Fruit fly (Drosophila melanogaster) whole organism, embryonic: Measurements from ENCODE around the gene CG13117.
A peak's percentile ranks its signal among the peaks of the same experiment; 100 is the strongest.

Experiments
- BEAF-32 ChIP-seq: fragments of 200-800 bp; sonication (Bioruptor generic); optimal IDR thresholded peaks from 3 replicates; lab custom pipeline; 2017; ENCODE audit warnings: missing biosample characterization, missing genetic modification characterization, mild to moderate bottlenecking, moderate library complexity, missing genetic modification reagents
- Bteb2 ChIP-seq: fragments of 200-800 bp; sonication (Bioruptor generic); optimal IDR thresholded peaks from 2 replicates; lab custom pipeline; 2016; ENCODE audit warnings: missing biosample characterization, missing genetic modification characterization
- C15 ChIP-seq: fragments of 200-800 bp; sonication (Bioruptor generic); IDR thresholded peaks from 3 replicates; pipeline ENCODE4 v1.3.6; 2022; ENCODE audit warnings: missing biosample characterization, missing genetic modification characterization
- CG10543 ChIP-seq: fragments of 200-800 bp; sonication (Bioruptor generic); optimal IDR thresholded peaks from 3 replicates; lab custom pipeline; 2017; ENCODE audit warnings: missing biosample characterization, mild to moderate bottlenecking, missing genetic modification characterization, moderate library complexity
- CG10565 ChIP-seq: fragments of 200-800 bp; sonication (Bioruptor generic); optimal IDR thresholded peaks from 3 replicates; lab custom pipeline; 2016; ENCODE audit warnings: missing biosample characterization, mild to moderate bottlenecking, missing genetic modification characterization
- CG10654 ChIP-seq: fragments of 200-800 bp; sonication (Bioruptor generic); optimal IDR thresholded peaks from 2 replicates; lab custom pipeline; 2016; ENCODE audit warnings: missing biosample characterization, missing genetic modification characterization
- CG11695 ChIP-seq: fragments of 200-800 bp; sonication (Bioruptor generic); IDR thresholded peaks from 3 replicates; pipeline ENCODE4 v1.3.6; 2022; ENCODE audit warnings: missing biosample characterization, missing genetic modification characterization
- CG12071 ChIP-seq: fragments of 200-800 bp; sonication (Bioruptor generic); optimal IDR thresholded peaks from 3 replicates; lab custom pipeline; 2018; ENCODE audit warnings: missing biosample characterization, mild to moderate bottlenecking, missing genetic modification characterization
- CG12155 ChIP-seq: fragments of 200-800 bp; sonication (Bioruptor generic); optimal IDR thresholded peaks from 3 replicates; lab custom pipeline; 2016; ENCODE audit warnings: missing biosample characterization, missing genetic modification characterization
- CG12659 ChIP-seq: fragments of 200-800 bp; sonication (Bioruptor generic); optimal IDR thresholded peaks from 3 replicates; lab custom pipeline; 2017; ENCODE audit warnings: mild to moderate bottlenecking, missing biosample characterization, missing genetic modification reagents, missing genetic modification characterization
- CG13123 ChIP-seq: fragments of 200-800 bp; sonication (Bioruptor generic); optimal IDR thresholded peaks from 2 replicates; lab custom pipeline; 2016; ENCODE audit warnings: missing biosample characterization, missing genetic modification characterization
- CG13287 ChIP-seq: fragments of 200-800 bp; sonication (Bioruptor generic); IDR thresholded peaks from 2 replicates; pipeline ENCODE4 v1.3.6; 2022; ENCODE audit warnings: missing biosample characterization, missing genetic modification characterization; ENCODE audit not compliant: partially characterized antibody
- CG13296 ChIP-seq: fragments of 200-800 bp; sonication (Bioruptor generic); optimal IDR thresholded peaks from 3 replicates; lab custom pipeline; 2018; ENCODE audit warnings: missing biosample characterization, mild to moderate bottlenecking, missing genetic modification characterization
- CG14667 ChIP-seq: fragments of 200-800 bp; sonication (Bioruptor generic); IDR thresholded peaks from 2 replicates; pipeline ENCODE4 v1.3.6; 2022; ENCODE audit warnings: missing biosample characterization, missing genetic modification characterization
- CG17385 ChIP-seq: fragments of 200-800 bp; sonication (Bioruptor generic); optimal IDR thresholded peaks from 3 replicates; lab custom pipeline; 2018; ENCODE audit warnings: missing biosample characterization, mild to moderate bottlenecking, missing genetic modification characterization
- CG17802 ChIP-seq: fragments of 200-800 bp; sonication (Bioruptor generic); optimal IDR thresholded peaks from 2 replicates; lab custom pipeline; 2018; ENCODE audit warnings: missing biosample characterization, mild to moderate bottlenecking, missing genetic modification characterization, moderate library complexity
- CG18764 ChIP-seq: fragments of 200-800 bp; sonication (Bioruptor generic); optimal IDR thresholded peaks from 3 replicates; lab custom pipeline; 2016; ENCODE audit warnings: missing biosample characterization, missing genetic modification characterization
- CG2120 ChIP-seq: fragments of 200-800 bp; sonication (Bioruptor generic); optimal IDR thresholded peaks from 3 replicates; lab custom pipeline; 2016; ENCODE audit warnings: missing biosample characterization, missing genetic modification characterization
- CG32772 ChIP-seq: fragments of 200-800 bp; sonication (Bioruptor generic); IDR thresholded peaks from 2 replicates; pipeline ENCODE4 v1.3.6; 2022; ENCODE audit warnings: missing biosample characterization, missing genetic modification characterization
- CG3847 ChIP-seq: fragments of 200-800 bp; sonication (Bioruptor generic); IDR thresholded peaks from 2 replicates; pipeline ENCODE4 v1.3.6; 2022; ENCODE audit warnings: missing biosample characterization, missing genetic modification characterization
- CG6854 ChIP-seq: fragments of 200-800 bp; sonication (Bioruptor generic); optimal IDR thresholded peaks from 3 replicates; lab custom pipeline; 2017; ENCODE audit warnings: missing biosample characterization, mild to moderate bottlenecking, missing genetic modification characterization
- CG9876 ChIP-seq: fragments of 200-800 bp; sonication (Bioruptor generic); optimal IDR thresholded peaks from 2 replicates; lab custom pipeline; 2016; ENCODE audit warnings: missing biosample characterization, missing genetic modification characterization
- Deaf1 ChIP-seq: fragments of 200-800 bp; optimal IDR thresholded peaks from 3 replicates; lab custom pipeline; 2019; ENCODE audit warnings: missing biosample characterization, mild to moderate bottlenecking, missing genetic modification characterization, moderate library complexity
- Ets65A ChIP-seq: fragments of 200-800 bp; sonication (Bioruptor generic); peaks from one replicate; lab custom pipeline; 2016; ENCODE audit warnings: missing biosample characterization, missing genetic modification characterization
- Fer3 ChIP-seq: fragments of 200-800 bp; sonication (Bioruptor generic); optimal IDR thresholded peaks from 2 replicates; lab custom pipeline; 2018; ENCODE audit warnings: missing biosample characterization, mild to moderate bottlenecking, missing genetic modification characterization, moderate library complexity
- Gug ChIP-seq: fragments of 200-800 bp; sonication (Bioruptor generic); IDR thresholded peaks from 4 replicates; pipeline ENCODE4 v1.3.6; 2022; ENCODE audit warnings: missing biosample characterization, missing genetic modification characterization
- Jarid2 ChIP-seq: fragments of 200-800 bp; sonication (Bioruptor generic); optimal IDR thresholded peaks from 3 replicates; lab custom pipeline; 2017; ENCODE audit warnings: mild to moderate bottlenecking, missing biosample characterization, missing genetic modification reagents, missing genetic modification characterization
- Lpt ChIP-seq: fragments of >200 bp; optimal IDR thresholded peaks from 2 replicates; lab custom pipeline; 2018; ENCODE audit warnings: missing biosample characterization, missing genetic modification characterization
- MESR4 ChIP-seq: fragments of 200-800 bp; sonication (Bioruptor generic); optimal IDR thresholded peaks from 2 replicates; lab custom pipeline; 2018; ENCODE audit warnings: missing biosample characterization, mild to moderate bottlenecking, missing genetic modification characterization, moderate library complexity
- Meics ChIP-seq: fragments of 200-800 bp; sonication (Bioruptor generic); optimal IDR thresholded peaks from 2 replicates; lab custom pipeline; 2017; ENCODE audit warnings: missing biosample characterization, mild to moderate bottlenecking, missing genetic modification characterization
- Oaz ChIP-seq: fragments of 200-800 bp; sonication (Bioruptor generic); IDR thresholded peaks from 2 replicates; pipeline ENCODE4 v1.3.6; 2022; ENCODE audit warnings: missing biosample characterization, missing genetic modification characterization
- Opbp ChIP-seq: fragments of 200-800 bp; sonication (Bioruptor generic); IDR thresholded peaks from 3 replicates; pipeline ENCODE4 v1.3.6; 2022; ENCODE audit warnings: missing biosample characterization, missing genetic modification characterization; ENCODE audit not compliant: partially characterized antibody
- Pdp1 ChIP-seq, 2 experiments: fragments of 200-800 bp; sonication (Bioruptor generic); optimal IDR thresholded peaks; 3 replicates each; lab custom pipeline; 2016; ENCODE audit warnings: missing biosample characterization in 2 of 2, missing genetic modification characterization in 2 of 2, mild to moderate bottlenecking in 1 of 2, moderate library complexity in 1 of 2
- Ptx1 ChIP-seq: fragments of 200-800 bp; sonication (Bioruptor generic); IDR thresholded peaks from 2 replicates; pipeline ENCODE4 v1.3.6; 2022; ENCODE audit warnings: missing biosample characterization, missing genetic modification characterization
- abd-A ChIP-seq: fragments of 200-800 bp; sonication (Bioruptor generic); optimal IDR thresholded peaks from 3 replicates; lab custom pipeline; 2019; ENCODE audit warnings: missing biosample characterization, mild to moderate bottlenecking, missing genetic modification characterization, moderate library complexity
- btn ChIP-seq: fragments of 200-800 bp; sonication (Bioruptor generic); optimal IDR thresholded peaks from 2 replicates; lab custom pipeline; 2016; ENCODE audit warnings: missing biosample characterization, missing genetic modification characterization
- cas ChIP-seq: fragments of 200-800 bp; sonication (Bioruptor generic); IDR thresholded peaks from 2 replicates; pipeline ENCODE4 v1.3.6; 2022; ENCODE audit warnings: missing biosample characterization, missing genetic modification characterization
- chm ChIP-seq: fragments of 200-800 bp; sonication (Bioruptor generic); IDR thresholded peaks from 2 replicates; pipeline ENCODE4 v1.3.6; 2022; ENCODE audit warnings: missing biosample characterization, missing genetic modification characterization
- cwo ChIP-seq: fragments of 200-800 bp; sonication (Bioruptor generic); optimal IDR thresholded peaks from 3 replicates; lab custom pipeline; 2017; ENCODE audit warnings: missing biosample characterization, missing genetic modification characterization, mild to moderate bottlenecking, moderate library complexity, missing genetic modification reagents
- dan ChIP-seq: fragments of 200-800 bp; sonication (Bioruptor generic); IDR thresholded peaks from 2 replicates; pipeline ENCODE4 v1.3.6; 2022; ENCODE audit warnings: missing biosample characterization, missing genetic modification characterization
- fd102C ChIP-seq: fragments of 200-800 bp; sonication (Bioruptor generic); optimal IDR thresholded peaks from 2 replicates; lab custom pipeline; 2018; ENCODE audit warnings: missing biosample characterization, mild to moderate bottlenecking, missing genetic modification characterization, moderate library complexity
- fu2 ChIP-seq: fragments of 200-800 bp; sonication (Bioruptor generic); optimal IDR thresholded peaks from 2 replicates; lab custom pipeline; 2016; ENCODE audit warnings: missing biosample characterization, missing genetic modification characterization
- gcm ChIP-seq: fragments of 200-800 bp; sonication (Bioruptor generic); optimal IDR thresholded peaks from 2 replicates; lab custom pipeline; 2019; ENCODE audit warnings: missing biosample characterization, mild to moderate bottlenecking, missing genetic modification characterization, moderate library complexity
- kni ChIP-seq: fragments of 200-800 bp; sonication (Bioruptor generic); optimal IDR thresholded peaks from 3 replicates; lab custom pipeline; 2017; ENCODE audit warnings: mild to moderate bottlenecking, missing biosample characterization, missing genetic modification reagents, missing genetic modification characterization
- nau ChIP-seq: fragments of 200-800 bp; sonication (Bioruptor generic); optimal IDR thresholded peaks from 3 replicates; lab custom pipeline; 2017; ENCODE audit warnings: missing biosample characterization, mild to moderate bottlenecking, missing genetic modification characterization, missing genetic modification reagents
- nom ChIP-seq: fragments of 200-800 bp; sonication (Bioruptor generic); optimal IDR thresholded peaks from 2 replicates; lab custom pipeline; 2017; ENCODE audit warnings: missing biosample characterization, missing genetic modification characterization, mild to moderate bottlenecking, moderate library complexity, missing genetic modification reagents
- row ChIP-seq: fragments of 200-800 bp; sonication (Bioruptor generic); IDR thresholded peaks from 3 replicates; pipeline ENCODE4 v1.3.6; 2022; ENCODE audit warnings: missing biosample characterization, missing genetic modification characterization
- sc ChIP-seq, 3 experiments: fragments of >200 bp in 2 of 3; fragments of 200-800 bp in 1 of 3; sonication (Bioruptor generic) in 1 of 3; optimal IDR thresholded peaks; 2 replicates in 2 of 3; 3 replicates in 1 of 3; lab custom pipeline; 2017; ENCODE audit warnings: mild to moderate bottlenecking in 1 of 3, missing biosample characterization in 1 of 3, missing genetic modification characterization in 1 of 3, missing genetic modification reagents in 1 of 3
- sr ChIP-seq: fragments of 200-800 bp; sonication (Bioruptor generic); IDR thresholded peaks from 3 replicates; pipeline ENCODE4 v1.3.6; 2022; ENCODE audit warnings: missing biosample characterization, missing genetic modification characterization
- vnd ChIP-seq: fragments of 200-800 bp; sonication (Bioruptor generic); IDR thresholded peaks from 3 replicates; pipeline ENCODE4 v1.3.6; 2022; ENCODE audit warnings: missing biosample characterization, missing genetic modification characterization; ENCODE audit not compliant: partially characterized antibody
- wor ChIP-seq: fragments of 200-800 bp; sonication (Bioruptor generic); IDR thresholded peaks from 2 replicates; pipeline ENCODE4 v1.3.6; 2022; ENCODE audit warnings: missing biosample characterization, missing genetic modification characterization

Gene CG13117

dm6 chr2L:9779147-9779546 lies 42.7 kb downstream of the CG13117 start (continued):
- TF ChIP-seq Fer3 (tag; lab: Kevin White, UChicago) (peak; percentile 40), CG12659 (peak; percentile 44), btn (GFP tag; lab: Kevin White, UChicago) (no peak), Opbp (GFP tag; lab: Robert Waterston, UW) (no peak), Pdp1 (GFP tag; optimal IDR thresholded peaks at IDR 0.05; lab: Kevin White, UChicago) (no peak), CG17802 (tag; lab: Kevin White, UChicago) (no peak), Bteb2 (GFP tag; lab: Kevin White, UChicago) (no peak), Oaz (GFP tag; lab: Robert Waterston, UW) (no peak), dan (GFP tag; lab: Robert Waterston, UW) (no peak), CG6854 (GFP tag; lab: Kevin White, UChicago) (no peak), sr (GFP tag; lab: Robert Waterston, UW) (no peak), CG14667 (no peak), cwo (peak; percentile 4), Jarid2 (GFP tag; lab: Kevin White, UChicago) (no peak), kni (GFP tag; lab: Kevin White, UChicago) (no peak), C15 (GFP tag; lab: Robert Waterston, UW) (no peak), CG32772 (GFP tag; lab: Robert Waterston, UW) (no peak), sc (optimal IDR thresholded peaks at IDR 0.05; lab: Kevin White, UChicago) (no peak), sc (GFP tag; optimal IDR thresholded peaks at IDR 0.05; lab: Kevin White, UChicago) (no peak), CG10565 (GFP tag; lab: Kevin White, UChicago) (no peak), CG10543 (GFP tag; lab: Kevin White, UChicago) (peak; percentile 30), CG2120 (GFP tag; lab: Kevin White, UChicago) (peak; percentile 73), row (peak; percentile 48; the same call in 2 of the 3 replicates), CG12071 (GFP tag; lab: Kevin White, UChicago) (no peak), fu2 (no peak), gcm (GFP tag; lab: Kevin White, UChicago) (no peak), CG13296 (GFP tag; lab: Kevin White, UChicago) (peak; percentile 0), Ptx1 (GFP tag; lab: Robert Waterston, UW) (0 out of 2 replicates have a peak, but pooled peaks have one; percentile 20), Gug (no peak), abd-A (tag; lab: Kevin White, UChicago) (no peak), nau (GFP tag; lab: Kevin White, UChicago) (no peak)

- no peak for TF ChIP-seq CG12155 (GFP tag; lab: Kevin White, UChicago)
- no peak for TF ChIP-seq BEAF-32 (GFP tag; lab: Kevin White, UChicago)
- no peak for TF ChIP-seq Lpt (GFP tag; lab: Kevin White, UChicago)
- TF ChIP-seq CG13287 (GFP tag; lab: Robert Waterston, UW): no peak
- TF ChIP-seq sr (GFP tag; lab: Robert Waterston, UW): no peak
- TF ChIP-seq chm (GFP tag; lab: Robert Waterston, UW): no peak
- TF ChIP-seq cas (GFP tag; lab: Robert Waterston, UW): no peak
- TF ChIP-seq CG12071 (GFP tag; lab: Kevin White, UChicago): no peak
- peak; percentile 33 for TF ChIP-seq nom (GFP tag; lab: Kevin White, UChicago)
- TF ChIP-seq fd102C: no peak
- TF ChIP-seq Deaf1 (tag; lab: Kevin White, UChicago): peak; percentile 20
- TF ChIP-seq CG18764 (GFP tag; lab: Kevin White, UChicago): no peak
- no peak for TF ChIP-seq CG11695 (GFP tag; lab: Robert Waterston, UW)
- TF ChIP-seq CG10654: no peak
- no peak for TF ChIP-seq CG17385 (GFP tag; lab: Kevin White, UChicago)
- TF ChIP-seq CG9876 (GFP tag; lab: Kevin White, UChicago): no peak
- TF ChIP-seq CG13123: no peak
- TF ChIP-seq Ets65A (GFP tag; lab: Kevin White, UChicago): peak; percentile 60
- TF ChIP-seq MESR4: no peak
- TF ChIP-seq wor (GFP tag; lab: Robert Waterston, UW): no peak
- no peak for TF ChIP-seq vnd
- no peak for TF ChIP-seq Meics (GFP tag; lab: Kevin White, UChicago)
- TF ChIP-seq CG3847 (GFP tag; lab: Robert Waterston, UW): no peak
Measured at dm6 chr2L:9779754-9780153, 43.3 kb downstream of the CG13117 start.
